Fruit fly (Drosophila melanogaster) whole organism, pupa: ENCODE measurements around the gene CG10650.

Experiments used
- CG10348 ChIP-seq: fragments of 200-800 bp; sonication (Bioruptor generic); IDR thresholded peaks from 2 replicates; pipeline ENCODE4 v1.3.6; 2022; ENCODE audit warnings: missing biosample characterization, missing genetic modification characterization
- CG12605 ChIP-seq: fragments of 200-800 bp; sonication (Bioruptor generic); IDR thresholded peaks from 2 replicates; pipeline ENCODE4 v1.3.6; 2022; ENCODE audit warnings: missing biosample characterization, missing genetic modification characterization
- CG13204 ChIP-seq: fragments of 200-800 bp; sonication (Bioruptor generic); optimal IDR thresholded peaks from 2 replicates; lab custom pipeline; 2018; ENCODE audit warnings: missing biosample characterization, mild to moderate bottlenecking, missing genetic modification characterization, moderate library complexity
- CG14655 ChIP-seq: fragments of 200-800 bp; sonication (Bioruptor generic); optimal IDR thresholded peaks from 3 replicates; lab custom pipeline; 2017; ENCODE audit warnings: mild to moderate bottlenecking, missing biosample characterization, missing genetic modification reagents, missing genetic modification characterization
- CG15710 ChIP-seq: fragments of 200-800 bp; sonication (Bioruptor generic); optimal IDR thresholded peaks from 2 replicates; lab custom pipeline; 2018; ENCODE audit warnings: missing biosample characterization, mild to moderate bottlenecking, missing genetic modification characterization, moderate library complexity
- CG17806 ChIP-seq: fragments of 200-800 bp; sonication (Bioruptor generic); optimal IDR thresholded peaks from 2 replicates; lab custom pipeline; 2018; ENCODE audit warnings: missing biosample characterization, mild to moderate bottlenecking, missing genetic modification characterization, moderate library complexity
- CG32121 ChIP-seq: fragments of 200-800 bp; sonication (Bioruptor generic); IDR thresholded peaks from 2 replicates; pipeline ENCODE4 v1.3.6; 2022; ENCODE audit warnings: missing biosample characterization, missing genetic modification characterization
- CG34367 ChIP-seq: fragments of 200-800 bp; sonication (Bioruptor generic); optimal IDR thresholded peaks from 2 replicates; lab custom pipeline; 2018; ENCODE audit warnings: missing biosample characterization, mild to moderate bottlenecking, missing genetic modification characterization
- CG4496 ChIP-seq: fragments of 200-800 bp; sonication (Bioruptor generic); IDR thresholded peaks from 3 replicates; pipeline ENCODE4 v1.3.6; 2022; ENCODE audit warnings: missing biosample characterization, missing genetic modification characterization
- CG8159 ChIP-seq: fragments of 200-800 bp; sonication (Bioruptor generic); optimal IDR thresholded peaks from 3 replicates; lab custom pipeline; 2018; ENCODE audit warnings: missing biosample characterization, mild to moderate bottlenecking, missing genetic modification characterization, moderate library complexity
- CG8301 ChIP-seq: fragments of 200-800 bp; sonication (Bioruptor generic); optimal IDR thresholded peaks from 2 replicates; lab custom pipeline; 2018; ENCODE audit warnings: missing biosample characterization, mild to moderate bottlenecking, missing genetic modification characterization
- CG9948 ChIP-seq: fragments of 200-800 bp; sonication (Bioruptor generic); optimal IDR thresholded peaks from 2 replicates; lab custom pipeline; 2018; ENCODE audit warnings: missing biosample characterization, mild to moderate bottlenecking, missing genetic modification characterization, moderate library complexity
- D1 ChIP-seq: fragments of 200-800 bp; sonication (Bioruptor generic); optimal IDR thresholded peaks from 2 replicates; lab custom pipeline; 2018; ENCODE audit warnings: missing biosample characterization, mild to moderate bottlenecking, missing genetic modification characterization, moderate library complexity
- EcR ChIP-seq: fragments of 200-800 bp; sonication (Bioruptor generic); optimal IDR thresholded peaks from 3 replicates; lab custom pipeline; 2019; ENCODE audit warnings: missing biosample characterization, missing genetic modification characterization, mild to moderate bottlenecking, moderate library complexity, missing genetic modification reagents
- Ets98B ChIP-seq: fragments of 200-800 bp; sonication (Bioruptor generic); IDR thresholded peaks from 2 replicates; pipeline ENCODE4 v1.3.6; 2022; ENCODE audit warnings: missing biosample characterization, missing genetic modification characterization
- Pif1A ChIP-seq: fragments of 200-800 bp; sonication (Bioruptor generic); optimal IDR thresholded peaks from 3 replicates; lab custom pipeline; 2016; ENCODE audit warnings: missing biosample characterization, missing genetic modification characterization
- Pif1B ChIP-seq: fragments of 200-800 bp; sonication (Bioruptor generic); optimal IDR thresholded peaks from 3 replicates; lab custom pipeline; 2016; ENCODE audit warnings: missing biosample characterization, missing genetic modification characterization
- Snoo ChIP-seq: fragments of 200-800 bp; sonication (Bioruptor generic); optimal IDR thresholded peaks from 3 replicates; lab custom pipeline; 2017; ENCODE audit warnings: missing biosample characterization, mild to moderate bottlenecking, missing genetic modification characterization, inconsistent platforms
- fd96Ca ChIP-seq: fragments of 200-800 bp; sonication (Bioruptor generic); IDR thresholded peaks from 3 replicates; pipeline ENCODE4 v1.3.6; 2022; ENCODE audit warnings: missing biosample characterization, missing genetic modification characterization
- gl ChIP-seq: fragments of 200-800 bp; sonication (Bioruptor generic); optimal IDR thresholded peaks from 2 replicates; lab custom pipeline; 2018; ENCODE audit warnings: missing biosample characterization, mild to moderate bottlenecking, missing genetic modification characterization
- rn ChIP-seq: fragments of 200-800 bp; sonication (Bioruptor generic); IDR thresholded peaks from 2 replicates; pipeline ENCODE4 v1.3.6; 2022; ENCODE audit warnings: missing biosample characterization, missing genetic modification characterization

Gene CG10650

DNA sequence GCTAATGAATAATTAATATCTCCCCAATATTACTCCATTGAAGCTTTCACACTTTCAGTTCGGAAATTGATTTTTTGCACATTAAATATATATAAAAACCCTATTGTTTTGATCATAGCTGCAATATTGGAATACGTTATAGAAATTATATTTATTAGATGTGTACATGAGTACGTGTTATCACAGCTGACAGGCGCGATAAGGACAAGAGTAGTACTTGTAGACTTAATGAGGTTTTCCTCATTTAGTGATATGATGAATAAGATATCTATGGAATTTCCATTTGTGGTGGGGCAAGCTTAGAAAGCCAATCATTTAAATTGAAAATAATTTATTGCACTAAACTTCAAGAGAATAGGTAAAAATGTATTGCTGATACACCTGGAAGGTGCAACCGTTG, 6.7 kb upstream of the CG10650 start:
- TF ChIP-seq CG32121 (GFP tag; lab: Robert Waterston, UW) (no peak), CG12605 (no peak), Ets98B (GFP tag; lab: Robert Waterston, UW) (no peak), CG8159 (tag; lab: Kevin White, UChicago) (no peak), CG17806 (tag; lab: Kevin White, UChicago) (no peak), D1 (tag; lab: Kevin White, UChicago) (no peak), CG15710 (tag; lab: Kevin White, UChicago) (no peak), CG14655 (GFP tag; lab: Kevin White, UChicago) (no peak), Pif1B (GFP tag; lab: Kevin White, UChicago) (no peak), CG13204 (no peak), CG4496 (GFP tag; lab: Robert Waterston, UW) (no peak), CG9948 (no peak), EcR (GFP tag; lab: Kevin White, UChicago) (no peak), fd96Ca (GFP tag; lab: Robert Waterston, UW) (no peak), rn (no peak), CG10348 (no peak), CG8301 (tag; lab: Kevin White, UChicago) (no peak), Pif1A (no peak), gl (tag; lab: Kevin White, UChicago) (no peak)

DNA sequence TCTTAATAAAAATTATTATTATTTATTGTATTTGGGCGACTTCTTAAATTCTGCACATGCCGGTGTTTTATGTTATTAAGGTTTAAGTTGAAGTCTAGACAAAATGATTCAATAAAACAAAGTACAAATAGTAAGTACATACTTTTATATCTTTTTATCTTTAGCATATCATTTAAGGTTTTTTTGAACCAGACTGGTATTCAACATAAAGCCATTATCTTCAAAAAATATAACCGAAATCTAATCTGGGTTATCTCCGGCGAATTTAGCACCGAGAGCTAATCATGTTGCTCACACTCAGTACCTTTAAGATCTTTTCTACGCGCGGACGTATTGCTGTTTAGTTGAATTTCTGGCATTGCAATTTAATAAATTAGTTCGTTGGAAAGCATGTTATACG, 1.4 kb upstream of the CG10650 start, which contains the start of gene CG31792:
Gene CG31792, plus strand, starts transcription at position 301 of the 400 bp plus-strand sequence.
- TF ChIP-seq EcR (GFP tag; lab: Kevin White, UChicago): no peak
- TF ChIP-seq CG13204: no peak
- no peak for TF ChIP-seq CG10348
- TF ChIP-seq CG8159 (tag; lab: Kevin White, UChicago): no peak
- TF ChIP-seq CG32121 (GFP tag; lab: Robert Waterston, UW): no peak
- TF ChIP-seq gl (tag; lab: Kevin White, UChicago): no peak
- TF ChIP-seq CG14655 (GFP tag; lab: Kevin White, UChicago): no peak
- TF ChIP-seq rn: no peak
- no peak for TF ChIP-seq D1 (tag; lab: Kevin White, UChicago)
- no peak for TF ChIP-seq CG17806 (tag; lab: Kevin White, UChicago)
- TF ChIP-seq CG15710 (tag; lab: Kevin White, UChicago): no peak
- no peak for TF ChIP-seq Snoo

DNA sequence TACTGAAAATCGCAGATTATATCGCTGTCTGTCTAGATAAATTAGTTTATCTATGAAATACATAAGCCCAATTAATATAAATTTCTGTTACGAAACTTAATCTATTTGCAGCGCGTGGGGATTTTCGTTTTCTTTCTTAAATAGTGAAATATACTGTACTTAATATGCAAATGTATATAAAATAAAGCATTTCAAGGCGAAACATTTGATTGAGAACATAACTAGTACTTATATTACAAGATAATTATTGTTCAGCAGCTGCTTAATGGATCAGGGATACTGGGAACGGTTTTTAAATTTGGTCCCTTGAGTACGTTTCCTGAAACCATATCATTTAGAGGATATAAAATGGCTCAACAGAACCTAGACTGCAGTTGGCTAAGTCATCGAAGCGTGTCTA, 3.5 kb downstream of the CG10650 start, which contains the start of gene CG46465:
Gene CG46465, plus strand, starts transcription at position 301 of the 400 bp plus-strand sequence.
- no peak for TF ChIP-seq CG8159 (tag; lab: Kevin White, UChicago)
- TF ChIP-seq rn: no peak
- TF ChIP-seq CG12605: no peak
- TF ChIP-seq CG14655 (GFP tag; lab: Kevin White, UChicago): no peak
- no peak for TF ChIP-seq EcR (GFP tag; lab: Kevin White, UChicago)
- no peak for TF ChIP-seq CG32121 (GFP tag; lab: Robert Waterston, UW)
- TF ChIP-seq CG15710 (tag; lab: Kevin White, UChicago): no peak
- no peak for TF ChIP-seq Pif1B (GFP tag; lab: Kevin White, UChicago)
- TF ChIP-seq gl (tag; lab: Kevin White, UChicago): no peak
- TF ChIP-seq CG8301 (tag; lab: Kevin White, UChicago): no peak
- no peak for TF ChIP-seq CG13204
- TF ChIP-seq fd96Ca (GFP tag; lab: Robert Waterston, UW): no peak
- no peak for TF ChIP-seq Snoo
- no peak for TF ChIP-seq CG17806 (tag; lab: Kevin White, UChicago)
- TF ChIP-seq CG4496 (GFP tag; lab: Robert Waterston, UW): no peak
- TF ChIP-seq D1 (tag; lab: Kevin White, UChicago): no peak
- no peak for TF ChIP-seq CG9948
- TF ChIP-seq CG34367 (tag; lab: Kevin White, UChicago): no peak
- TF ChIP-seq Pif1A: no peak
- no peak for TF ChIP-seq Ets98B (GFP tag; lab: Robert Waterston, UW)

DNA sequence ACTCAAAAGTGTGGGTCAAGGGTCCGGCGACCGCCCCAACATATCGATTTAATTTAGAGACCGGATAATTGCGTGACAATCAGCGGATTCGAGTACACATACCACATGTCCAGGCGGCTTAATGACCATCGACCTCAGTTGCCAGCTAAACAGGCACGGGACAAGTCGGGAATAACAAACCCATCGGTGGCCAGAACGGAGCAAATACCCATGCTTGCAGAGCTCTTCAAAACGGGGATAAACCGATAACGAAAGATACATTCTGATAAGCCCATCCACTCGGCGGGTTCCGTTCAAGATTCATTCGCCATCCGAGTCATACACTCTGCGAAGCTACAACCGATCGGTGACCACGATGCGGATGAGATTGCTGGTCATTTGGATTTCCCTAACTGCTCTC, 5.0 kb downstream of the CG10650 start, which contains the start of gene CG15169:
Gene CG15169, plus strand, starts transcription at position 301 of the 400 bp plus-strand sequence.
- TF ChIP-seq CG13204 (no peak), CG8301 (tag; lab: Kevin White, UChicago) (no peak), CG4496 (GFP tag; lab: Robert Waterston, UW) (no peak), Snoo (no peak), EcR (GFP tag; lab: Kevin White, UChicago) (peak; percentile 17), D1 (tag; lab: Kevin White, UChicago) (no peak)

DNA sequence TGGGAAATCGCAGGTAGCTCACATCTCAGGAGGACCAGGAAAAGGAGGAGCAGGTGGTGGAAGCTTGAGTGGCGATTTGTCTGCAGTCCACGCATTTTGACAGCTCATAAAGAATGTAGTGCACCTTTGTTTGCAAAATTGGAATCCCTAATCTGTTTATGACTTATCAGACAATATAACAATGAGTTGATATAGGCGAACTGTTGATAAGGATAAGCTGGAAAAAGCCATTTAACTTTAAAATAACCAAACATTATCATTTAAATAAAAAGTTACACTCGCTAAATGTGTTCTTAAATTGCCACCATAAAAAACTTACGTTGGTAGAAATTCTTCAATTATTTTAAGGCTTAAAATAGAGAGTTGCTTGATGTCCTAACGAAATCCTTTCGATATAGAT, 5.6 kb downstream of the CG10650 start, which contains the start of gene CG15170:
Gene CG15170, minus strand, starts transcription at position 101 of the 400 bp plus-strand sequence.
- TF ChIP-seq EcR (GFP tag; lab: Kevin White, UChicago) (no peak), CG14655 (GFP tag; lab: Kevin White, UChicago) (no peak), CG8301 (tag; lab: Kevin White, UChicago) (no peak), Pif1A (no peak), fd96Ca (GFP tag; lab: Robert Waterston, UW) (no peak), CG32121 (GFP tag; lab: Robert Waterston, UW) (no peak), CG34367 (tag; lab: Kevin White, UChicago) (no peak), CG4496 (GFP tag; lab: Robert Waterston, UW) (no peak), gl (tag; lab: Kevin White, UChicago) (no peak), CG15710 (tag; lab: Kevin White, UChicago) (no peak)
- TF ChIP-seq, all 21 proteins: peak for 0
